Worm (Caenorhabditis elegans): ENCODE measurements around the gene srd-59.

srd-59 gene

DNA sequence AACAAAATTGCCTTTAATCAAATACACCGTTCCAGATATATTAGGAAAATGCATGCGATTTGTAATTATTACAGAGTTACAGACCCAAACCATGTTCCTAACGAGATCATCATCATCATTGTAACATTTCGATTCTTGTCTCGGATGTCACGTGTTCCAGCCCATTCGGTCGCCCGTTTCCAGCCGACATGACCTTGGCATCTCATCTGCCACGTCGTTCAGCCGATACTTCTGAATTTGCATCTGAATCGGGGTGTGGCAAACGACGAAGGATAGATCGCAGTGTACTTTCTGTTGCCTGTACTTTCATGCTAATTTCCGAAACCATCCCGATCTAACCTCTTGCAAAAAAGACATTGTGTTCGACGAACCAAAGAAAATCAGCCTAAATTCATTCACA, 34.2 kb downstream of the srd-59 start:
- TF ChIP-seq lag-1 (GFP tag; IDR thresholded peaks at IDR 0.05) (no peak), lsl-1 (GFP tag; optimal IDR thresholded peaks at IDR 0.05) (no peak), ama-1 (optimal IDR thresholded peaks at IDR 0.05) (no peak), ama-1 (GFP tag; optimal IDR thresholded peaks at IDR 0.05) (no peak), bed-2 (GFP tag; IDR thresholded peaks at IDR 0.05) (no peak), nhr-90 (tag; optimal IDR thresholded peaks at IDR 0.05) (no peak)

DNA sequence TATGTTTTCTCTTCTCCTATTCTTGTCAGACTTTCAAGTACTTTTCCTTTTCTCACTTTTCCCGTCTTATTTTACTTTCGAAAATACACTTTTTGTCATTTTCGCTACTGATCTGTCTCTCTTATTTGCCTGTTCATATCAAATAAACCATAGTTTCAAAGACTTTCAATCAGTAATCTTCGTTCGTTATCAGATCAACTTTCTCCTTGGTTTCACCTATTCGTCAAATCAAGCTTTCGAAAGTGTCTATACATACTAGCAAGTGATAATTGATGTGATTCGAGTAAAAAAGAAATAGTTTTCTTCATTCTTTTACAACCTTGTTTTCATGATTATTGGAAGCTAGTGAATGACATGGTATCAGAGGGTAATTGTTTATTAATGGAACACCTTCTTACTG, 37.3 kb downstream of the srd-59 start:
- TF ChIP-seq F52B5.7 (tag; optimal IDR thresholded peaks at IDR 0.05), result no peak
- TF ChIP-seq nhr-80 (tag; optimal IDR thresholded peaks at IDR 0.05), result peak; percentile 7

- no peak for TF ChIP-seq sea-2 (GFP tag; IDR thresholded peaks at IDR 0.05)
- TF ChIP-seq ama-1 (optimal IDR thresholded peaks at IDR 0.05), result no peak
- no peak for TF ChIP-seq ama-1 (GFP tag; optimal IDR thresholded peaks at IDR 0.05)
- no peak for TF ChIP-seq lin-54 (GFP tag; optimal IDR thresholded peaks at IDR 0.05)
- TF ChIP-seq hmg-20 (GFP tag; IDR thresholded peaks at IDR 0.05), result no peak
- TF ChIP-seq K12H6.12 (tag; optimal IDR thresholded peaks at IDR 0.05), result no peak
- TF ChIP-seq nhr-27 (tag; optimal IDR thresholded peaks at IDR 0.05), result no peak
- no peak for TF ChIP-seq ztf-6 (GFP tag; IDR thresholded peaks at IDR 0.05)
- no peak for TF ChIP-seq pha-4 (tag; optimal IDR thresholded peaks at IDR 0.05)
- no peak for TF ChIP-seq egl-44 (GFP tag; IDR thresholded peaks at IDR 0.05)
- no peak for TF ChIP-seq F39B2.1 (GFP tag; IDR thresholded peaks at IDR 0.05)
- no peak for TF ChIP-seq attf-5 (GFP tag; optimal IDR thresholded peaks at IDR 0.05)
- TF ChIP-seq snpc-1.1 (tag; optimal IDR thresholded peaks at IDR 0.05; ENCODE audit: insufficient read depth), result no peak
- TF ChIP-seq pbrm-1 (GFP tag; IDR thresholded peaks at IDR 0.05), result no peak
- no peak for TF ChIP-seq tbp1 (GFP tag; optimal IDR thresholded peaks at IDR 0.05)
- TF ChIP-seq ZK185.1 (tag; optimal IDR thresholded peaks at IDR 0.05; ENCODE audit: poor library complexity, severe bottlenecking), result no peak
- TF ChIP-seq ztf-28 (GFP tag; IDR thresholded peaks at IDR 0.05), result no peak
- no peak for TF ChIP-seq ztf-3 (GFP tag; optimal IDR thresholded peaks at IDR 0.05)
- no peak for TF ChIP-seq ceh-27 (GFP tag; optimal IDR thresholded peaks at IDR 0.05)
- TF ChIP-seq dpff-1 (tag; optimal IDR thresholded peaks at IDR 0.05), result no peak
- TF ChIP-seq B0261.1 (tag; optimal IDR thresholded peaks at IDR 0.05), result no peak
Measured at ce11 chrII:7245576-7245975, 40.1 kb downstream of the srd-59 start, which contains the start of gene skpo-3. TSS of gene skpo-3 (plus strand) at chrII:7245876.

- TF ChIP-seq nhr-80 (tag; optimal IDR thresholded peaks at IDR 0.05), result peak; percentile 62
- no peak for TF ChIP-seq egrh-3 (GFP tag; IDR thresholded peaks at IDR 0.05)
- TF ChIP-seq snpc-4 (GFP tag; optimal IDR thresholded peaks at IDR 0.05), result no peak
- peak in 1 of 4 experiments; percentile 15 for TF ChIP-seq snpc-4 (tag; optimal IDR thresholded peaks at IDR 0.05)
- no peak for TF ChIP-seq ztf-26 (tag; optimal IDR thresholded peaks at IDR 0.05)
- no peak for TF ChIP-seq lin-40 (tag; optimal IDR thresholded peaks at IDR 0.05)
- no peak for TF ChIP-seq Y53G8AR.9 (GFP tag; conservative IDR thresholded peaks at IDR 0.05)
Measured at ce11 chrII:7251978-7252377, 46.5 kb downstream of the srd-59 start, which contains the start of the genes prx-13 and ada-2. TSS of gene prx-13 (minus strand) at chrII:7252015. TSS of gene ada-2 (plus strand) at chrII:7252259.

DNA sequence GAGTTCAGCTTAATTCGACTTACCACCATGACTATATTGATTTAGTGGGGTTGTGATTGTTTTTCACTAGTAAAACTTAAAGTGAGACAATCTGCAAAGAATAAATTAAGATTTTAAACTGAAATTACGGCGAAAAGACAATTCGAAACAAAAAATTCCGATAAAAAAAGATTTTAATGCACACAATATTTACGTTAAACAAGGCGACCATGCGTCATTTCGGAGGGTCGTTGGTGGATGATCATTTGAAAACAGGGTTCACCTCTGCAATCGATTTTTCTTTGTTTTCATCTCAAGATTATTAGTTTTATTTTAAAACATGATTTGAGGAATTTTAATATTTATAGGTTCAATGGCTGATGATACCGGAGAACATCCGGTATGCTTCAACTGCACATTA, 47.6 kb downstream of the srd-59 start, which contains the start of gene lsm-4:
Gene lsm-4, minus strand, starts transcription at position 91 of the 400 bp plus-strand sequence.
- no peak for TF ChIP-seq ccch-3 (GFP tag; optimal IDR thresholded peaks at IDR 0.05)
- TF ChIP-seq attf-3 (GFP tag; conservative IDR thresholded peaks at IDR 0.05), result peak; percentile 86
- TF ChIP-seq B0019.2 (GFP tag; conservative IDR thresholded peaks at IDR 0.05), result no peak
